Worm (Caenorhabditis elegans) whole organism, L1 larva: ENCODE results near the gene C33F10.8.

Source experiments
- C34B4.2 ChIP-seq: sonication (generic microtip); optimal IDR thresholded peaks from 2 replicates; lab custom pipeline; 2017; ENCODE audit warnings: mild to moderate bottlenecking, missing genetic modification characterization, missing compliant biosample characterization
- F16B12.6 ChIP-seq: fragments of 150-350 bp; optimal IDR thresholded peaks from 2 replicates; lab custom pipeline; 2014; ENCODE audit warnings: missing biosample characterization, missing genetic modification characterization
- alr-1 ChIP-seq: fragments of 200-800 bp; sonication (Bioruptor generic); optimal IDR thresholded peaks from 2 replicates; lab custom pipeline; 2018; ENCODE audit warnings: borderline replicate concordance, mild to moderate bottlenecking, missing genetic modification characterization, missing compliant biosample characterization
- ceh-8 ChIP-seq: fragments of 200-800 bp; sonication (Bioruptor generic); optimal IDR thresholded peaks from 2 replicates; lab custom pipeline; 2018; ENCODE audit warnings: mild to moderate bottlenecking, missing genetic modification characterization, moderate library complexity, missing compliant biosample characterization
- ces-1 ChIP-seq: fragments of 150-350 bp; optimal IDR thresholded peaks from 2 replicates; lab custom pipeline; 2014; ENCODE audit warnings: missing biosample characterization, missing genetic modification reagents, missing genetic modification characterization
- dpl-1 ChIP-seq, 3 experiments: fragments of 150-350 bp in 2 of 3; sonication (generic microtip) in 1 of 3; optimal IDR thresholded peaks; 2 replicates each; lab custom pipeline; 2014 to 2017; ENCODE audit warnings: missing biosample characterization in 3 of 3, missing genetic modification characterization in 3 of 3, missing genetic modification reagents in 3 of 3
- efl-3 ChIP-seq: fragments of 200-800 bp; sonication (Bioruptor generic); optimal IDR thresholded peaks from 2 replicates; lab custom pipeline; 2018; ENCODE audit warnings: mild to moderate bottlenecking, missing genetic modification characterization, missing compliant biosample characterization
- egl-27 ChIP-seq, 2 experiments: fragments of 150-350 bp in 1 of 2; sonication (generic microtip); optimal IDR thresholded peaks; 3 replicates each; lab custom pipeline; 2017 to 2018; ENCODE audit warnings: missing biosample characterization in 2 of 2, missing genetic modification characterization in 2 of 2, missing genetic modification reagents in 2 of 2
- ets-5 ChIP-seq: fragments of 200-800 bp; sonication (Bioruptor generic); IDR thresholded peaks from 2 replicates; pipeline ENCODE4 v1.3.6; 2022; ENCODE audit warnings: missing genetic modification characterization, missing compliant biosample characterization
- fkh-8 ChIP-seq: sonication (generic microtip); optimal IDR thresholded peaks from 2 replicates; lab custom pipeline; 2016; ENCODE audit warnings: mild to moderate bottlenecking, missing genetic modification characterization, missing compliant biosample characterization
- fos-1 ChIP-seq: fragments of 150-350 bp; optimal IDR thresholded peaks from 2 replicates; lab custom pipeline; 2014; ENCODE audit warnings: missing biosample characterization, missing genetic modification characterization
- hlh-17 ChIP-seq: fragments of 200-800 bp; sonication (Bioruptor generic); optimal IDR thresholded peaks from 2 replicates; lab custom pipeline; 2018; ENCODE audit warnings: missing genetic modification characterization, mild to moderate bottlenecking, missing compliant biosample characterization, moderate library complexity, borderline replicate concordance
- hlh-4 ChIP-seq: sonication (generic microtip); optimal IDR thresholded peaks from 2 replicates; lab custom pipeline; 2016; ENCODE audit warnings: mild to moderate bottlenecking, missing genetic modification characterization, missing compliant biosample characterization
- lin-13 ChIP-seq: fragments of 150-350 bp; optimal IDR thresholded peaks from 2 replicates; lab custom pipeline; 2014; ENCODE audit warnings: missing biosample characterization, missing genetic modification reagents, missing genetic modification characterization
- lin-15B ChIP-seq: fragments of 150-350 bp; sonication (generic microtip); optimal IDR thresholded peaks from 3 replicates; lab custom pipeline; 2014; ENCODE audit warnings: missing biosample characterization, missing genetic modification characterization
- lin-39 ChIP-seq: fragments of 150-350 bp; optimal IDR thresholded peaks from 2 replicates; lab custom pipeline; 2014; ENCODE audit warnings: missing biosample characterization, missing genetic modification reagents, missing genetic modification characterization
- lir-3 ChIP-seq: sonication (generic microtip); optimal IDR thresholded peaks from 2 replicates; lab custom pipeline; 2016; ENCODE audit warnings: mild to moderate bottlenecking, missing genetic modification characterization, moderate library complexity, missing compliant biosample characterization; ENCODE audit not compliant: poor library complexity
- lsy-2 ChIP-seq, 2 experiments: fragments of 150-350 bp; optimal IDR thresholded peaks; 2 replicates each; lab custom pipeline; 2014; ENCODE audit warnings: missing biosample characterization in 2 of 2, missing genetic modification characterization in 2 of 2
- mef-2 ChIP-seq: fragments of 150-350 bp; optimal IDR thresholded peaks from 2 replicates; lab custom pipeline; 2014; ENCODE audit warnings: missing biosample characterization, missing genetic modification characterization
- mep-1 ChIP-seq: fragments of 150-350 bp; optimal IDR thresholded peaks from 2 replicates; lab custom pipeline; 2014; ENCODE audit warnings: missing biosample characterization, missing genetic modification characterization
- nhr-19 ChIP-seq: fragments of 200-800 bp; sonication (Bioruptor generic); conservative IDR thresholded peaks from 2 replicates; pipeline ENCODE4 v1.3.6; 2022; ENCODE audit warnings: missing genetic modification characterization, missing compliant biosample characterization
- nhr-20 ChIP-seq: sonication (generic microtip); optimal IDR thresholded peaks from 2 replicates; lab custom pipeline; 2016; ENCODE audit warnings: mild to moderate bottlenecking, missing genetic modification characterization, missing compliant biosample characterization
- nhr-237 ChIP-seq: fragments of 150-350 bp; optimal IDR thresholded peaks from 2 replicates; lab custom pipeline; 2014; ENCODE audit warnings: missing biosample characterization, missing genetic modification characterization
- nhr-28 ChIP-seq: fragments of 150-350 bp; optimal IDR thresholded peaks from 2 replicates; lab custom pipeline; 2014; ENCODE audit warnings: missing biosample characterization, missing genetic modification characterization
- nhr-47 ChIP-seq: sonication (generic microtip); optimal IDR thresholded peaks from 2 replicates; lab custom pipeline; 2016; ENCODE audit warnings: mild to moderate bottlenecking, missing genetic modification characterization, moderate library complexity, missing compliant biosample characterization
- nhr-71 ChIP-seq: sonication (generic microtip); optimal IDR thresholded peaks from 2 replicates; lab custom pipeline; 2016; ENCODE audit warnings: mild to moderate bottlenecking, missing genetic modification characterization, moderate library complexity, missing compliant biosample characterization
- nhr-84 ChIP-seq: sonication (generic microtip); optimal IDR thresholded peaks from 2 replicates; lab custom pipeline; 2017; ENCODE audit warnings: missing biosample characterization, missing genetic modification characterization
- nhr-90 ChIP-seq: sonication (generic microtip); optimal IDR thresholded peaks from 2 replicates; lab custom pipeline; 2016; ENCODE audit warnings: mild to moderate bottlenecking, missing genetic modification characterization, missing compliant biosample characterization; ENCODE audit not compliant: poor library complexity
- pag-3 ChIP-seq: sonication (generic microtip); optimal IDR thresholded peaks from 2 replicates; lab custom pipeline; 2017; ENCODE audit warnings: missing genetic modification characterization, mild to moderate bottlenecking, missing compliant biosample characterization, antibody characterized with exemption, borderline replicate concordance; ENCODE audit not compliant: insufficient read depth
- pax-3 ChIP-seq: fragments of 200-800 bp; sonication (Bioruptor generic); optimal IDR thresholded peaks from 2 replicates; lab custom pipeline; 2018; ENCODE audit warnings: mild to moderate bottlenecking, missing genetic modification characterization, moderate library complexity, missing compliant biosample characterization
- pqm-1 ChIP-seq: sonication (generic microtip); optimal IDR thresholded peaks from 3 replicates; lab custom pipeline; 2017; ENCODE audit warnings: missing biosample characterization, missing genetic modification characterization
- snpc-4 ChIP-seq: fragments of 150-350 bp; optimal IDR thresholded peaks from 2 replicates; lab custom pipeline; 2014; ENCODE audit warnings: missing biosample characterization, missing genetic modification characterization
- sox-4 ChIP-seq: sonication (generic microtip); optimal IDR thresholded peaks from 2 replicates; lab custom pipeline; 2016; ENCODE audit warnings: missing genetic modification characterization, missing compliant biosample characterization
- tbx-2 ChIP-seq: sonication (generic microtip); optimal IDR thresholded peaks from 2 replicates; lab custom pipeline; 2016; ENCODE audit warnings: missing genetic modification characterization, missing compliant biosample characterization
- unc-130 ChIP-seq: fragments of 150-350 bp; optimal IDR thresholded peaks from 2 replicates; lab custom pipeline; 2017; ENCODE audit warnings: missing biosample characterization, missing genetic modification characterization, inconsistent platforms
- unc-30 ChIP-seq: sonication (generic microtip); optimal IDR thresholded peaks from 2 replicates; lab custom pipeline; 2017; ENCODE audit warnings: missing biosample characterization, missing genetic modification characterization
- unc-86 ChIP-seq: sonication (generic microtip); optimal IDR thresholded peaks from 2 replicates; lab custom pipeline; 2016; ENCODE audit warnings: missing genetic modification characterization, missing compliant biosample characterization
- unc-98 ChIP-seq: fragments of 200-800 bp; sonication (Bioruptor generic); IDR thresholded peaks from 2 replicates; pipeline ENCODE4 v1.3.6; 2022; ENCODE audit warnings: missing genetic modification characterization, missing compliant biosample characterization
- xbp-1 ChIP-seq: sonication (generic microtip); optimal IDR thresholded peaks from 2 replicates; lab custom pipeline; 2016; ENCODE audit warnings: missing genetic modification characterization, missing compliant biosample characterization
- zag-1 ChIP-seq: fragments of 150-350 bp; optimal IDR thresholded peaks from 2 replicates; lab custom pipeline; 2014; ENCODE audit warnings: missing biosample characterization, missing genetic modification characterization
- zip-4 ChIP-seq: fragments of 200-800 bp; sonication (Bioruptor generic); optimal IDR thresholded peaks from 2 replicates; lab custom pipeline; 2018; ENCODE audit warnings: mild to moderate bottlenecking, missing genetic modification characterization, moderate library complexity, missing compliant biosample characterization
- ztf-11 ChIP-seq, 2 experiments: sonication (generic microtip); optimal IDR thresholded peaks; 2 replicates each; lab custom pipeline; 2016 to 2017; ENCODE audit warnings: missing genetic modification characterization in 2 of 2, missing biosample characterization in 1 of 2, missing compliant biosample characterization in 1 of 2
- ztf-4 ChIP-seq: fragments of 150-350 bp; optimal IDR thresholded peaks from 2 replicates; lab custom pipeline; 2014; ENCODE audit warnings: missing biosample characterization, missing genetic modification characterization

C33F10.8 gene

DNA sequence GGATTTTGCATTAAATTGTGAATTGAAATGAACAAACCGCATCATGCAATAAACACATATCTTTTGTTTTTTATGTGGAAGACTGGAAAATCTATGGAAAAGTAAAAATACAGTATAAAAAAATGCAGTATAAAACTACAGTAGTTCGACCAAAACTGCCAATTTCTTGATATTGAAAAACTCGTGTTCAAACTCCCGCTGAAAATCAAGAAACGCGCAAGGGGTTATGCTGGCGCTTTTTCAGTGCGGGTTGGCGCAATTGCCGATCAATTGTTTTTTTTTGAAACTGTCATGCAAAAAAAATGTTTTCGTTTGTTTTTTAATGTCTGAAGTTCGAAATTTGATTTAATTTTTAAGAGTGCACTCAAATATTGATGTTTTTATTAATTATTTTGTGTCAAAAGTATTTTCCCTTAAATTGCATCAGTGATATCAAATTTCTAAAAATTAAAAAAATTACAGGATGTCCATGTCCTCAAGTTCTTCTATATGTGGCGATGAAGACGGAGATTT lies 26.6 kb upstream of the C33F10.8 start, which contains the start of gene dnj-9 (continued):
- TF ChIP-seq zag-1 (tag; lab: Kevin White, UChicago) (no peak), unc-30 (peak; percentile 57), nhr-71 (tag; lab: Kevin White, UChicago) (peak; percentile 98), ceh-8 (peak; percentile 93), hlh-17 (GFP tag; lab: Kevin White, UChicago) (no peak), F16B12.6 (tag; lab: Kevin White, UChicago) (peak; percentile 72), ces-1 (GFP tag; lab: Kevin White, UChicago) (no peak), mep-1 (tag; lab: Kevin White, UChicago) (peak; percentile 99), nhr-20 (tag; lab: Kevin White, UChicago) (peak; percentile 98), pqm-1 (tag; lab: Kevin White, UChicago) (no peak), lsy-2 (tag; optimal IDR thresholded peaks at IDR 0.05; lab: Kevin White, UChicago) (peak; percentile 95 to 96), alr-1 (no peak), snpc-4 (tag; lab: Kevin White, UChicago) (peak; percentile 91), dpl-1 (GFP tag; optimal IDR thresholded peaks at IDR 0.05; lab: Kevin White, UChicago) (peak; percentile 99), unc-98 (GFP tag; lab: Robert Waterston, UW) (peak; percentile 70), nhr-84 (tag; lab: Kevin White, UChicago) (no peak), fos-1 (tag; lab: Kevin White, UChicago) (peak; percentile 90), egl-27 (tag; optimal IDR thresholded peaks at IDR 0.05; lab: Kevin White, UChicago) (no peak), C34B4.2 (tag; lab: Kevin White, UChicago) (peak; percentile 39), sox-4 (tag; lab: Kevin White, UChicago) (peak; percentile 93), efl-3 (peak; percentile 51), lin-13 (GFP tag; lab: Kevin White, UChicago) (peak; percentile 93), nhr-47 (tag; lab: Kevin White, UChicago) (peak; percentile 97), tbx-2 (peak; percentile 97), unc-130 (tag; lab: Kevin White, UChicago) (peak; percentile 97), hlh-4 (tag; lab: Kevin White, UChicago) (peak; percentile 8), nhr-28 (tag; lab: Kevin White, UChicago) (peak; percentile 44), ztf-4 (tag; lab: Kevin White, UChicago) (peak; percentile 84), ztf-11 (tag; optimal IDR thresholded peaks at IDR 0.05; lab: Kevin White, UChicago) (peak in 1 of 2 experiments; percentile 90), nhr-237 (peak; percentile 65), zip-4 (peak; percentile 89), nhr-19 (GFP tag; lab: Robert Waterston, UW) (peak; percentile 96)

ce11 chrII:4849885-4850284 lies 24.9 kb upstream of the C33F10.8 start, which contains the start of gene T23B7.3:
Gene T23B7.3, plus strand, starts transcription at chrII:4850185.
- no peak for TF ChIP-seq lin-13 (GFP tag; lab: Kevin White, UChicago)
- no peak for TF ChIP-seq nhr-20 (tag; lab: Kevin White, UChicago)
- TF ChIP-seq pag-3 (tag; lab: Kevin White, UChicago) = no peak
- peak; percentile 29 for TF ChIP-seq nhr-71 (tag; lab: Kevin White, UChicago)
- TF ChIP-seq pax-3 = no peak
- TF ChIP-seq fkh-8 (tag; lab: Kevin White, UChicago) = peak; percentile 25
- TF ChIP-seq ceh-8 = no peak
- no peak for TF ChIP-seq nhr-90 (tag; lab: Kevin White, UChicago)
- no peak for TF ChIP-seq lir-3 (tag; lab: Kevin White, UChicago)
- no peak for TF ChIP-seq nhr-237
- no peak for TF ChIP-seq lin-39 (tag; lab: Kevin White, UChicago)
- TF ChIP-seq unc-86 (tag; lab: Kevin White, UChicago) = no peak
- no peak for TF ChIP-seq xbp-1 (tag; lab: Kevin White, UChicago)
- TF ChIP-seq lin-15B (tag; lab: Kevin White, UChicago) = no peak
- TF ChIP-seq ets-5 (GFP tag; lab: Robert Waterston, UW) = no peak
- no peak for TF ChIP-seq mef-2
